Worm (Caenorhabditis elegans): ENCODE measurements around the gene C50C3.19.

C50C3.19 gene

ce11 chrIII:8185130-8185529, 5.5 kb upstream of the C50C3.19 start:
- TF ChIP-seq snpc-4 (tag; optimal IDR thresholded peaks at IDR 0.05) = no peak
- no peak for TF ChIP-seq nhr-11 (tag; optimal IDR thresholded peaks at IDR 0.05)
- no peak for TF ChIP-seq gmeb-1 (tag; optimal IDR thresholded peaks at IDR 0.05)
- no peak for TF ChIP-seq zag-1 (tag; optimal IDR thresholded peaks at IDR 0.05)
- no peak for TF ChIP-seq nhr-129 (tag; optimal IDR thresholded peaks at IDR 0.05)
- TF ChIP-seq mab-5 (tag; optimal IDR thresholded peaks at IDR 0.05) = no peak
- TF ChIP-seq lin-11 (tag; optimal IDR thresholded peaks at IDR 0.05) = no peak
- TF ChIP-seq sma-3 (GFP tag; optimal IDR thresholded peaks at IDR 0.05) = no peak
- TF ChIP-seq R02D3.7 (tag; optimal IDR thresholded peaks at IDR 0.05) = no peak
- no peak for TF ChIP-seq nhr-77 (tag; optimal IDR thresholded peaks at IDR 0.05)
- no peak for TF ChIP-seq nhr-10 (tag; optimal IDR thresholded peaks at IDR 0.05)
- TF ChIP-seq ztf-1 (GFP tag; conservative IDR thresholded peaks at IDR 0.05) = no peak
- no peak for TF ChIP-seq nhr-25 (tag; optimal IDR thresholded peaks at IDR 0.05)
- no peak for TF ChIP-seq ztf-11 (tag; optimal IDR thresholded peaks at IDR 0.05)
- no peak for TF ChIP-seq lin-39 (tag; optimal IDR thresholded peaks at IDR 0.05)
- no peak for TF ChIP-seq egl-27 (tag; optimal IDR thresholded peaks at IDR 0.05)
- no peak for TF ChIP-seq nhr-237 (tag; optimal IDR thresholded peaks at IDR 0.05)
- TF ChIP-seq unc-62 (GFP tag; optimal IDR thresholded peaks at IDR 0.05) = no peak
- TF ChIP-seq F13H6.1 (tag; optimal IDR thresholded peaks at IDR 0.05) = no peak
- no peak for TF ChIP-seq lsy-2 (tag; optimal IDR thresholded peaks at IDR 0.05)

DNA sequence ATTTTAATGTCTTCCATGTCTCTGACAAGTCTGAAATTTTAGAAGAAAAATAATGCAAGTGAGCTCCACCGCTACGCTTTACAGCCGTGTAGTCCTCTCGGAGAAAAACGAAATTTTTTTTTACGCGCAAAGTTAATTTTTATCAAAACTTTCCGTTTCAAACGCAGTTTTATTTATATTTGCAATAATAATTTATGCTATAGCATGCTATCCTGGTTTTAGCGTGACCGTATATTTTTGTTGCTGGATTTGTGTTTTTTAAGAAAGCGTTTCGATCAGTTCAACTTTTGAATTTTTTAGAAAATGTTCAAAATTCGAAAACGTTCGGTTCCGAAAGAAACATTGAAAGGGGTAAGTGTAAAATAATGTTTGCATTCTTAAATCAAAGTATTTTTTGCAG, 1.1 kb downstream of the C50C3.19 start, which contains the start of gene C50C3.1:
TSS of gene C50C3.1 (plus strand) at position 301 of the 400 bp plus-strand sequence.
- TF ChIP-seq elt-3 (tag; optimal IDR thresholded peaks at IDR 0.05) = no peak

DNA sequence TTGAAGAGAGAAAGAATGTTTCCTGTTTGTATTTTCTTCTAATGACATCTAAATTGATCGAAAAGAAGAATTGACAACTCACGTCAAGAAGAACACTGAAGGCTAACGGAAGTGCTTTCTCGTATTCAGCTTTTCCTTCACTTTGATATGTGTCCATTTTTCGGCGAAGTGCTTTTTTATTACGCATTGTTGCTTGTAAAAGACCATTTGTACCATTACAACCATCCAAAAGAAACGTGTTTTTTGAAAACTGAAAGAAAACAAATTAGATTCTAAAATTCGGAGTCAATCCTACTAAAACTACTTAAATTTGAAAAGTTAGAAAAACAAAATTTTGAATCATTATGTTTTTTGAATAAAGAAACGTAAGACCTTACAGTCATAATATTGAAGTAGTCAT, 8.5 kb downstream of the C50C3.19 start:
- TF ChIP-seq nhr-77 (tag; optimal IDR thresholded peaks at IDR 0.05) (no peak), nhr-129 (tag; optimal IDR thresholded peaks at IDR 0.05) (no peak), mdl-1 (tag; optimal IDR thresholded peaks at IDR 0.05) (no peak)

ce11 chrIII:8201117-8201516, 10.5 kb downstream of the C50C3.19 start, which contains the start of gene unc-36:
Gene unc-36 (minus strand): TSS chrIII:8201217.
- no peak for TF ChIP-seq aly-2 (tag; optimal IDR thresholded peaks at IDR 0.05)
- TF ChIP-seq unc-55 (GFP tag; optimal IDR thresholded peaks at IDR 0.05) = no peak
- no peak for TF ChIP-seq peb-1 (tag; optimal IDR thresholded peaks at IDR 0.05)
- no peak for TF ChIP-seq mbf-1 (tag; optimal IDR thresholded peaks at IDR 0.05)
- no peak for TF ChIP-seq C34F6.9 (tag; optimal IDR thresholded peaks at IDR 0.05)
- TF ChIP-seq fos-1 (tag; optimal IDR thresholded peaks at IDR 0.05) = no peak
- TF ChIP-seq nhr-11 (tag; optimal IDR thresholded peaks at IDR 0.05) = no peak
- TF ChIP-seq elt-3 (tag; optimal IDR thresholded peaks at IDR 0.05) = no peak
- no peak for TF ChIP-seq ztf-1 (GFP tag; conservative IDR thresholded peaks at IDR 0.05)
- no peak for TF ChIP-seq ceh-82 (tag; optimal IDR thresholded peaks at IDR 0.05)
- no peak for TF ChIP-seq sma-9 (GFP tag; optimal IDR thresholded peaks at IDR 0.05)
- TF ChIP-seq sma-9 (tag; optimal IDR thresholded peaks at IDR 0.05) = no peak
- no peak for TF ChIP-seq zag-1 (tag; optimal IDR thresholded peaks at IDR 0.05)
- TF ChIP-seq nhr-129 (tag; optimal IDR thresholded peaks at IDR 0.05) = no peak
- no peak for TF ChIP-seq nhr-21 (tag; optimal IDR thresholded peaks at IDR 0.05)
- no peak for TF ChIP-seq dmd-4 (tag; optimal IDR thresholded peaks at IDR 0.05)
- TF ChIP-seq F13H6.1 (tag; optimal IDR thresholded peaks at IDR 0.05) = no peak
- TF ChIP-seq ztf-11 (tag; optimal IDR thresholded peaks at IDR 0.05) = no peak
- TF ChIP-seq lsy-2 (tag; optimal IDR thresholded peaks at IDR 0.05) = no peak

DNA sequence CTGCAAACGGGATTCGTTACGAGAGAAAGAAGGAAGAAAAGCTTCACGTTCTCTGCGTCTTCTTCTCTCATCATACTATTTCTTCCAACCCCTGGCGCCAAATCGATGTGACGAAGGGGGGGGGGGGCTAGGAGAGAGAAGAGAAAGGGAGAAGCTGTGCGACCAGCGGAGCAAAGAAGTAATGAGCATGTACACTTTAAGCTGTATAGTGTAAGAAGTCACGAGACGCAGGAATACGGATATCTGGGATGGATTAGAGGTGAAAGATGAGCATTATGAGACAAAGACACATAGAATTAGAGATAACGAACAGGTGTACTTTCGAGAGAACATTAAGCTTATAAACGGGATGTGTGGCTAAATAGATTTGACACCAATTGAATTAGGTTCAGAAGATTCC, 11.2 kb downstream of the C50C3.19 start:
- TF ChIP-seq C34F6.9 (tag; optimal IDR thresholded peaks at IDR 0.05) = peak; percentile 74
- TF ChIP-seq ztf-4 (tag; optimal IDR thresholded peaks at IDR 0.05) = no peak
- no peak for TF ChIP-seq skn-1 (tag; optimal IDR thresholded peaks at IDR 0.05)
- TF ChIP-seq unc-62 (GFP tag; optimal IDR thresholded peaks at IDR 0.05) = no peak
- TF ChIP-seq ztf-11 (tag; optimal IDR thresholded peaks at IDR 0.05) = no peak
- TF ChIP-seq dmd-4 (tag; optimal IDR thresholded peaks at IDR 0.05) = no peak
- TF ChIP-seq nhr-11 (tag; optimal IDR thresholded peaks at IDR 0.05) = no peak
- peak in 1 of 2 experiments; percentile 68 for TF ChIP-seq lsy-2 (tag; optimal IDR thresholded peaks at IDR 0.05)
- TF ChIP-seq lin-13 (GFP tag; optimal IDR thresholded peaks at IDR 0.05) = peak; percentile 23
- no peak for TF ChIP-seq nhr-25 (tag; optimal IDR thresholded peaks at IDR 0.05)
- no peak for TF ChIP-seq alr-1 (tag; optimal IDR thresholded peaks at IDR 0.05)
- TF ChIP-seq sem-4 (tag; optimal IDR thresholded peaks at IDR 0.05) = peak; percentile 41
- no peak for TF ChIP-seq ZK546.5 (tag; optimal IDR thresholded peaks at IDR 0.05)
- TF ChIP-seq nhr-237 (tag; optimal IDR thresholded peaks at IDR 0.05) = no peak
- TF ChIP-seq fos-1 (tag; optimal IDR thresholded peaks at IDR 0.05) = no peak
- TF ChIP-seq elt-3 (tag; optimal IDR thresholded peaks at IDR 0.05) = no peak
- TF ChIP-seq lin-39 (tag; optimal IDR thresholded peaks at IDR 0.05) = no peak
- TF ChIP-seq Y55F3AM.14 (GFP tag; optimal IDR thresholded peaks at IDR 0.05) = peak; percentile 43
- TF ChIP-seq nhr-12 (tag; optimal IDR thresholded peaks at IDR 0.05) = no peak
- no peak for TF ChIP-seq egl-27 (tag; optimal IDR thresholded peaks at IDR 0.05)
- no peak for TF ChIP-seq nhr-6 (tag; optimal IDR thresholded peaks at IDR 0.05)
- TF ChIP-seq blmp-1 (tag; optimal IDR thresholded peaks at IDR 0.05; ENCODE audit: insufficient read depth) = no peak
- TF ChIP-seq unc-39 (tag; optimal IDR thresholded peaks at IDR 0.05) = no peak
- TF ChIP-seq nhr-23 (tag; optimal IDR thresholded peaks at IDR 0.05) = no peak
- TF ChIP-seq ztf-1 (GFP tag; conservative IDR thresholded peaks at IDR 0.05) = no peak
- peak; percentile 46 for TF ChIP-seq nhr-129 (tag; optimal IDR thresholded peaks at IDR 0.05)
- TF ChIP-seq sma-9 (GFP tag; optimal IDR thresholded peaks at IDR 0.05) = peak; percentile 41
- TF ChIP-seq sma-9 (tag; optimal IDR thresholded peaks at IDR 0.05) = no peak
- peak; percentile 83 for TF ChIP-seq unc-55 (GFP tag; optimal IDR thresholded peaks at IDR 0.05)
